Worm (Caenorhabditis elegans) whole organism, L4 larva: ENCODE data around the gene lgc-15.
A peak's percentile ranks its signal among the peaks of the same experiment; 100 is the strongest.

Experiments used
- F44E2.7 ChIP-seq: fragments of 200-800 bp; sonication (Bioruptor generic); IDR thresholded peaks from 2 replicates; pipeline ENCODE4 v2.1.2; 2022; ENCODE audit warnings: missing genetic modification characterization, missing compliant biosample characterization
- T26A8.4 ChIP-seq: fragments of 200-800 bp; sonication (Bioruptor generic); IDR thresholded peaks from 2 replicates; pipeline ENCODE4 v1.3.6; 2022; ENCODE audit warnings: missing genetic modification characterization, missing compliant biosample characterization
- ceh-62 ChIP-seq: sonication (generic microtip); optimal IDR thresholded peaks from 2 replicates; lab custom pipeline; 2017; ENCODE audit warnings: missing biosample characterization, missing genetic modification characterization
- jun-1 ChIP-seq: fragments of 150-350 bp; optimal IDR thresholded peaks from 2 replicates; lab custom pipeline; 2014; ENCODE audit warnings: missing biosample characterization, missing genetic modification reagents, missing genetic modification characterization
- madf-9 ChIP-seq: fragments of 200-800 bp; sonication (Bioruptor generic); conservative IDR thresholded peaks from 2 replicates; pipeline ENCODE4 v1.3.6; 2022; ENCODE audit warnings: missing genetic modification reagents, missing genetic modification characterization, missing compliant biosample characterization
- nhr-28 ChIP-seq: fragments of 150-350 bp; optimal IDR thresholded peaks from 2 replicates; lab custom pipeline; 2014; ENCODE audit warnings: missing biosample characterization, missing genetic modification characterization
- php-3 ChIP-seq: fragments of 200-800 bp; sonication (Bioruptor generic); IDR thresholded peaks from 2 replicates; pipeline ENCODE4 v1.3.6; 2022; ENCODE audit warnings: missing genetic modification reagents, missing genetic modification characterization, missing compliant biosample characterization
- rbr-2 ChIP-seq: sonication (generic microtip); optimal IDR thresholded peaks from 2 replicates; lab custom pipeline; 2016; ENCODE audit warnings: missing genotype, missing genetic modification characterization, missing compliant biosample characterization
- unc-62 ChIP-seq, 3 experiments: fragments of 150-350 bp in 1 of 3; sonication (generic microtip); optimal IDR thresholded peaks in 2 of 3; peaks in 1 of 3; 1 replicate in 1 of 3; 2 replicates in 2 of 3; lab custom pipeline; 2014 to 2017; ENCODE audit warnings: missing biosample characterization in 3 of 3, missing genetic modification characterization in 3 of 3, missing genetic modification reagents in 3 of 3, missing genotype in 1 of 3

lgc-15 gene

ce11 chrX:12164943-12165342, 50.8 kb downstream of the lgc-15 start:
- TF ChIP-seq madf-9 = no peak
- peak in 1 of 2 experiments; percentile 52 for TF ChIP-seq unc-62 (GFP tag; optimal IDR thresholded peaks at IDR 0.05 in 1 of 2; lab: Kevin White, UChicago)
- TF ChIP-seq unc-62 (tag; optimal IDR thresholded peaks at IDR 0.05; lab: Kevin White, UChicago) = no peak
- no peak for TF ChIP-seq nhr-28
- no peak for TF ChIP-seq ceh-62 (tag; lab: Kevin White, UChicago)
- no peak for TF ChIP-seq T26A8.4 (GFP tag; lab: Robert Waterston, UW)
- no peak for TF ChIP-seq jun-1
- no peak for TF ChIP-seq rbr-2 (tag; lab: Kevin White, UChicago)
- TF ChIP-seq F44E2.7 (GFP tag; lab: Robert Waterston, UW) = no peak
- TF ChIP-seq php-3 (GFP tag; lab: Robert Waterston, UW) = no peak
